Fruit fly (Drosophila melanogaster) whole organism, embryonic: Measurements from ENCODE around the gene Vps39.

Experiments used
- Atf-2 ChIP-seq: fragments of 200-800 bp; sonication (Bioruptor generic); optimal IDR thresholded peaks from 2 replicates; lab custom pipeline; 2016; ENCODE audit warnings: missing biosample characterization, missing genetic modification characterization
- Atf6 ChIP-seq: fragments of 200-800 bp; sonication (Bioruptor generic); IDR thresholded peaks from 2 replicates; pipeline ENCODE4 v1.3.6; 2022; ENCODE audit warnings: missing biosample characterization, missing genetic modification characterization
- Bgb ChIP-seq: fragments of 200-800 bp; sonication (Bioruptor generic); IDR thresholded peaks from 2 replicates; pipeline ENCODE4 v1.3.6; 2022; ENCODE audit warnings: missing biosample characterization, missing genetic modification characterization; ENCODE audit not compliant: partially characterized antibody
- CG10209 ChIP-seq: fragments of 200-800 bp; sonication (Bioruptor generic); optimal IDR thresholded peaks from 3 replicates; lab custom pipeline; 2017; ENCODE audit warnings: missing biosample characterization, mild to moderate bottlenecking, missing genetic modification characterization, missing genetic modification reagents
- CG12659 ChIP-seq: fragments of 200-800 bp; sonication (Bioruptor generic); optimal IDR thresholded peaks from 3 replicates; lab custom pipeline; 2017; ENCODE audit warnings: mild to moderate bottlenecking, missing biosample characterization, missing genetic modification reagents, missing genetic modification characterization
- CG14667 ChIP-seq: fragments of 200-800 bp; sonication (Bioruptor generic); IDR thresholded peaks from 2 replicates; pipeline ENCODE4 v1.3.6; 2022; ENCODE audit warnings: missing biosample characterization, missing genetic modification characterization
- CG15269 ChIP-seq: fragments of 200-800 bp; sonication (Bioruptor generic); optimal IDR thresholded peaks from 2 replicates; lab custom pipeline; 2018; ENCODE audit warnings: missing biosample characterization, mild to moderate bottlenecking, missing genetic modification characterization, moderate library complexity
- CG1603 ChIP-seq: fragments of 200-800 bp; sonication (Bioruptor generic); optimal IDR thresholded peaks from 2 replicates; lab custom pipeline; 2019; ENCODE audit warnings: missing biosample characterization, mild to moderate bottlenecking, missing genetic modification characterization, moderate library complexity
- CG17328 ChIP-seq: fragments of 200-800 bp; sonication (Bioruptor generic); IDR thresholded peaks from 2 replicates; pipeline ENCODE4 v1.3.6; 2022; ENCODE audit warnings: missing biosample characterization, missing genetic modification characterization
- CG18262 ChIP-seq: fragments of 200-800 bp; optimal IDR thresholded peaks from 3 replicates; lab custom pipeline; 2019; ENCODE audit warnings: missing biosample characterization, mild to moderate bottlenecking, missing genetic modification characterization, moderate library complexity
- CG2120 ChIP-seq: fragments of 200-800 bp; sonication (Bioruptor generic); optimal IDR thresholded peaks from 3 replicates; lab custom pipeline; 2016; ENCODE audit warnings: missing biosample characterization, missing genetic modification characterization
- CG2129 ChIP-seq: fragments of 200-800 bp; sonication (Bioruptor generic); IDR thresholded peaks from 2 replicates; pipeline ENCODE4 v1.3.6; 2022; ENCODE audit warnings: missing biosample characterization, missing genetic modification characterization; ENCODE audit not compliant: partially characterized antibody
- CG2678 ChIP-seq: fragments of 200-800 bp; sonication (Bioruptor generic); optimal IDR thresholded peaks from 3 replicates; lab custom pipeline; 2019; ENCODE audit warnings: missing biosample characterization, mild to moderate bottlenecking, missing genetic modification characterization, moderate library complexity
- CG2875 ChIP-seq: fragments of 200-800 bp; sonication (Bioruptor generic); optimal IDR thresholded peaks from 2 replicates; lab custom pipeline; 2017; ENCODE audit warnings: missing biosample characterization, mild to moderate bottlenecking, missing genetic modification characterization, missing genetic modification reagents
- CG31224 ChIP-seq: fragments of 200-800 bp; sonication (Bioruptor generic); IDR thresholded peaks from 2 replicates; pipeline ENCODE4 v1.3.6; 2022; ENCODE audit warnings: missing biosample characterization, missing genetic modification characterization
- CG3847 ChIP-seq: fragments of 200-800 bp; sonication (Bioruptor generic); IDR thresholded peaks from 2 replicates; pipeline ENCODE4 v1.3.6; 2022; ENCODE audit warnings: missing biosample characterization, missing genetic modification characterization
- CG4617 ChIP-seq: fragments of 200-800 bp; sonication (Bioruptor generic); optimal IDR thresholded peaks from 3 replicates; lab custom pipeline; 2016; ENCODE audit warnings: missing biosample characterization, missing genetic modification characterization, borderline replicate concordance
- CG6175 ChIP-seq: fragments of 200-800 bp; sonication (Bioruptor generic); IDR thresholded peaks from 3 replicates; pipeline ENCODE4 v1.3.6; 2022; ENCODE audit warnings: missing biosample characterization, missing genetic modification characterization
- CG6765 ChIP-seq: fragments of 200-800 bp; sonication (Bioruptor generic); optimal IDR thresholded peaks from 3 replicates; lab custom pipeline; 2017; ENCODE audit warnings: missing biosample characterization, mild to moderate bottlenecking, missing genetic modification characterization
- CG7745 ChIP-seq: fragments of 200-800 bp; sonication (Bioruptor generic); optimal IDR thresholded peaks from 2 replicates; lab custom pipeline; 2018; ENCODE audit warnings: missing biosample characterization, mild to moderate bottlenecking, missing genetic modification characterization, moderate library complexity
- CG8944 ChIP-seq: fragments of 200-800 bp; sonication (Bioruptor generic); optimal IDR thresholded peaks from 3 replicates; lab custom pipeline; 2016; ENCODE audit warnings: missing biosample characterization, missing genetic modification characterization
- CG9727 ChIP-seq: fragments of 200-800 bp; sonication (Bioruptor generic); optimal IDR thresholded peaks from 3 replicates; lab custom pipeline; 2017; ENCODE audit warnings: missing biosample characterization, mild to moderate bottlenecking, missing genetic modification characterization
- CG9932 ChIP-seq: fragments of 200-800 bp; sonication (Bioruptor generic); IDR thresholded peaks from 2 replicates; pipeline ENCODE4 v1.3.6; 2022; ENCODE audit warnings: missing biosample characterization, missing genetic modification characterization
- CTCF ChIP-seq: fragments of 200-800 bp; sonication (Bioruptor generic); optimal IDR thresholded peaks from 2 replicates; lab custom pipeline; 2017; ENCODE audit warnings: missing biosample characterization, mild to moderate bottlenecking, missing genetic modification characterization, moderate library complexity
- CkIIα-i1 ChIP-seq: fragments of 200-800 bp; sonication (Bioruptor generic); IDR thresholded peaks from 2 replicates; pipeline ENCODE4 v1.3.6; 2022; ENCODE audit warnings: missing biosample characterization, missing genetic modification characterization
- D19A ChIP-seq: fragments of 200-800 bp; optimal IDR thresholded peaks from 3 replicates; lab custom pipeline; 2019; ENCODE audit warnings: missing biosample characterization, mild to moderate bottlenecking, missing genetic modification characterization, moderate library complexity
- Dad ChIP-seq: fragments of 200-800 bp; sonication (Bioruptor generic); optimal IDR thresholded peaks from 3 replicates; lab custom pipeline; 2016; ENCODE audit warnings: missing biosample characterization, missing genetic modification characterization
- Fer2 ChIP-seq: fragments of 200-800 bp; sonication (Bioruptor generic); optimal IDR thresholded peaks from 2 replicates; lab custom pipeline; 2018; ENCODE audit warnings: missing biosample characterization, mild to moderate bottlenecking, missing genetic modification characterization, moderate library complexity
- Fer3 ChIP-seq: fragments of 200-800 bp; sonication (Bioruptor generic); optimal IDR thresholded peaks from 2 replicates; lab custom pipeline; 2018; ENCODE audit warnings: missing biosample characterization, mild to moderate bottlenecking, missing genetic modification characterization, moderate library complexity
- Max ChIP-seq: fragments of 200-800 bp; sonication (Bioruptor generic); optimal IDR thresholded peaks from 2 replicates; lab custom pipeline; 2016; ENCODE audit warnings: missing biosample characterization, mild to moderate bottlenecking, missing genetic modification characterization
- Oaz ChIP-seq: fragments of 200-800 bp; sonication (Bioruptor generic); IDR thresholded peaks from 2 replicates; pipeline ENCODE4 v1.3.6; 2022; ENCODE audit warnings: missing biosample characterization, missing genetic modification characterization
- PHDP ChIP-seq: fragments of 200-800 bp; sonication (Bioruptor generic); optimal IDR thresholded peaks from 3 replicates; lab custom pipeline; 2018; ENCODE audit warnings: missing biosample characterization, mild to moderate bottlenecking, missing genetic modification characterization, moderate library complexity
- Tbp ChIP-seq: fragments of >200 bp; optimal IDR thresholded peaks from 2 replicates; lab custom pipeline; 2018; ENCODE audit warnings: missing biosample characterization, missing genetic modification characterization
- ab ChIP-seq: fragments of 200-800 bp; sonication (Bioruptor generic); optimal IDR thresholded peaks from 2 replicates; lab custom pipeline; 2016; ENCODE audit warnings: missing biosample characterization, missing genetic modification characterization
- abd-A ChIP-seq: fragments of 200-800 bp; sonication (Bioruptor generic); optimal IDR thresholded peaks from 3 replicates; lab custom pipeline; 2019; ENCODE audit warnings: missing biosample characterization, mild to moderate bottlenecking, missing genetic modification characterization, moderate library complexity
- chm ChIP-seq: fragments of 200-800 bp; sonication (Bioruptor generic); IDR thresholded peaks from 2 replicates; pipeline ENCODE4 v1.3.6; 2022; ENCODE audit warnings: missing biosample characterization, missing genetic modification characterization
- da ChIP-seq: fragments of 200-800 bp; sonication (Bioruptor generic); optimal IDR thresholded peaks from 2 replicates; lab custom pipeline; 2016; ENCODE audit warnings: missing biosample characterization, missing genetic modification characterization
- ems ChIP-seq: fragments of 200-800 bp; sonication (Bioruptor generic); optimal IDR thresholded peaks from 3 replicates; lab custom pipeline; 2016; ENCODE audit warnings: missing biosample characterization, missing genetic modification characterization
- eve ChIP-seq, 2 experiments: fragments of >200 bp; optimal IDR thresholded peaks; 2 replicates each; lab custom pipeline; 2017; ENCODE audit warnings: missing biosample characterization in 2 of 2, missing genetic modification characterization in 2 of 2
- eyg ChIP-seq: fragments of 200-800 bp; sonication (Bioruptor generic); optimal IDR thresholded peaks from 3 replicates; lab custom pipeline; 2016; ENCODE audit warnings: missing biosample characterization, missing genetic modification characterization
- fd3F ChIP-seq: fragments of 200-800 bp; sonication (Bioruptor generic); optimal IDR thresholded peaks from 2 replicates; lab custom pipeline; 2018; ENCODE audit warnings: missing biosample characterization, mild to moderate bottlenecking, missing genetic modification characterization, moderate library complexity
- gce ChIP-seq: fragments of 200-800 bp; sonication (Bioruptor generic); IDR thresholded peaks from 3 replicates; pipeline ENCODE4 v1.3.6; 2022; ENCODE audit warnings: missing biosample characterization, missing genetic modification characterization
- gro ChIP-seq: fragments of 200-800 bp; sonication (Bioruptor generic); optimal IDR thresholded peaks from 2 replicates; lab custom pipeline; 2016; ENCODE audit warnings: missing biosample characterization, missing genetic modification characterization
- lilli ChIP-seq: fragments of 200-800 bp; sonication (Bioruptor generic); optimal IDR thresholded peaks from 3 replicates; lab custom pipeline; 2016; ENCODE audit warnings: missing biosample characterization, missing genetic modification characterization
- luna ChIP-seq: fragments of 200-800 bp; sonication (Bioruptor generic); optimal IDR thresholded peaks from 2 replicates; lab custom pipeline; 2016; ENCODE audit warnings: missing biosample characterization, missing genetic modification characterization
- pum ChIP-seq: fragments of 200-800 bp; sonication (Bioruptor generic); optimal IDR thresholded peaks from 2 replicates; lab custom pipeline; 2016; ENCODE audit warnings: missing biosample characterization, missing genetic modification characterization
- seq ChIP-seq: fragments of 200-800 bp; sonication (Bioruptor generic); IDR thresholded peaks from 2 replicates; pipeline ENCODE4 v1.3.6; 2022; ENCODE audit warnings: missing biosample characterization, missing genetic modification characterization
- slbo ChIP-seq: fragments of 200-800 bp; sonication (Bioruptor generic); IDR thresholded peaks from 2 replicates; pipeline ENCODE4 v1.3.6; 2022; ENCODE audit warnings: missing biosample characterization, missing genetic modification characterization
- so ChIP-seq: fragments of 200-800 bp; sonication (Bioruptor generic); IDR thresholded peaks from 3 replicates; pipeline ENCODE4 v1.3.6; 2022; ENCODE audit warnings: missing biosample characterization, missing genetic modification characterization
- trem ChIP-seq: fragments of 200-800 bp; optimal IDR thresholded peaks from 3 replicates; lab custom pipeline; 2019; ENCODE audit warnings: missing biosample characterization, mild to moderate bottlenecking, missing genetic modification characterization, moderate library complexity

Vps39 gene

DNA sequence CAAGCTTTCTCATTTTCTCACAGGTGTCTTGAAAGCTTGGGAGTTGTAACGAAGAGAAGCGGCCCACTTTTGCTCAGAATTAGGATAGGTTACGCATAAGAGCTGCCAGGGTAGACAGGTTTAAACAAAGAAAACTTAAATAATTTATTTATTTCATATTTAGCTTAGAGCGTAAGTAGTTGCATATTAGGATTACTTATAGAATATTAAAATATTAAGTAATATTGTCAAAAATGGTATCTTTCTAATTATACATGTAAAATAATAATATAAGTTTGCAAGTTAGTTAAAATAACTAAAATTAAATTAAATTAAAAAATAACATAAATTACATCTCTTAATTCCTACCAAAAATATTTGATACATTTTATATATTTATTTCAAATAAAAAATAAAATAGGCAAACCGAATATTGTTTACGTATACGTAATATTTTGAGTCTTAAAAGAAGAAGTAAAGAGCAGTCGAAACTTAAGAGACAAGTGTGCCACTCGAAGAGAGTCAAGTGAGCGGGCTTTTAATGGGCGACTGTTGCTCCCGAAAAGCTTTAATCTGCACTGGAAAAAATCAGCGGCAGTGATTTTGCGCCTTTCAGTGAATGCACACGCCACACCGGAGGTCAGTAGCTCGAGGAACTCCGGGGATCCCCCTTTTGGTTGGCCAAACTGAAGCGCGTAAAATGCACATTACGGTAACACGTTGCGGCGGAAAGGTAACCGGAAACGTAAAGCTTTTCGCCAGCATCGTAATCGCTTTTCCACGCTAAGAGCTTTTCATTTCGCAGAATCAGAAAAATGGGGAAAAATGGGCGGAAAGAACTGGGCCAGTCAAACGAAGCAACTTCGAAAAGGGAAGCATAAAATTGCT, 40.8 kb upstream of the Vps39 start (continued):
- TF ChIP-seq CG31224: peak; percentile 41; the same call in 1 of the 2 replicates
- TF ChIP-seq CG3847 (GFP tag; lab: Robert Waterston, UW): no peak
- no peak for TF ChIP-seq CG2129
- no peak for TF ChIP-seq Tbp (GFP tag; lab: Kevin White, UChicago)
- no peak for TF ChIP-seq trem
- TF ChIP-seq CG9932 (GFP tag; lab: Robert Waterston, UW): peak; percentile 40
- TF ChIP-seq CG9727 (GFP tag; lab: Kevin White, UChicago): no peak
- no peak for TF ChIP-seq fd3F (GFP tag; lab: Kevin White, UChicago)
- TF ChIP-seq so (GFP tag; lab: Robert Waterston, UW): 0 out of 3 replicates have a peak, but pooled peaks have one; percentile 53
- no peak for TF ChIP-seq CG6175
- no peak for TF ChIP-seq Fer3 (tag; lab: Kevin White, UChicago)
- peak; percentile 7 for TF ChIP-seq CG15269
- no peak for TF ChIP-seq Bgb
- no peak for TF ChIP-seq da
- TF ChIP-seq Max (GFP tag; lab: Kevin White, UChicago): no peak
- no peak for TF ChIP-seq eyg
- no peak for TF ChIP-seq ab (GFP tag; lab: Kevin White, UChicago)
- peak; percentile 21 for TF ChIP-seq ems (GFP tag; lab: Kevin White, UChicago)
- TF ChIP-seq CG12659 (GFP tag; lab: Kevin White, UChicago): no peak
- TF ChIP-seq gce: 0 out of 3 replicates have a peak, but pooled peaks have one; percentile 26
- peak; percentile 22; the same call in 1 of the 2 replicates for TF ChIP-seq seq
- TF ChIP-seq CTCF (GFP tag; lab: Kevin White, UChicago): peak; percentile 6
- peak; percentile 46 for TF ChIP-seq CG2678
- TF ChIP-seq Fer2 (tag; lab: Kevin White, UChicago): no peak
- TF ChIP-seq CG1603 (tag; lab: Kevin White, UChicago): peak; percentile 28
- no peak for TF ChIP-seq CG6765 (GFP tag; lab: Kevin White, UChicago)
- no peak for TF ChIP-seq Atf-2 (GFP tag; lab: Kevin White, UChicago)
- peak; percentile 24 for TF ChIP-seq CG18262 (tag; lab: Kevin White, UChicago)
- no peak for TF ChIP-seq CG2875
- no peak for TF ChIP-seq CG10209 (GFP tag; lab: Kevin White, UChicago)
- peak; percentile 28 for TF ChIP-seq PHDP (tag; lab: Kevin White, UChicago)
- no peak for TF ChIP-seq CkIIα-i1
- TF ChIP-seq D19A (tag; lab: Kevin White, UChicago): peak; percentile 28
- TF ChIP-seq CG7745 (tag; lab: Kevin White, UChicago): no peak
- peak; percentile 45; the same call in 1 of the 2 replicates for TF ChIP-seq CG17328 (GFP tag; lab: Robert Waterston, UW)
- TF ChIP-seq pum (GFP tag; lab: Kevin White, UChicago): peak; percentile 6
- TF ChIP-seq Oaz (GFP tag; lab: Robert Waterston, UW): no peak
- no peak for TF ChIP-seq chm (GFP tag; lab: Robert Waterston, UW)
- no peak for TF ChIP-seq eve (GFP tag; optimal IDR thresholded peaks at IDR 0.05; lab: Kevin White, UChicago)
- TF ChIP-seq CG4617 (GFP tag; lab: Kevin White, UChicago): no peak
- no peak for TF ChIP-seq gro (GFP tag; lab: Kevin White, UChicago)
- TF ChIP-seq slbo (GFP tag; lab: Robert Waterston, UW): peak; percentile 54; the same call in 1 of the 2 replicates
- TF ChIP-seq Atf6 (GFP tag; lab: Robert Waterston, UW): peak; percentile 46; the same call in 1 of the 2 replicates
- 0 out of 2 replicates have a peak, but pooled peaks have one; percentile 19 for TF ChIP-seq CG14667
- TF ChIP-seq CG8944 (GFP tag; lab: Kevin White, UChicago): peak; percentile 23
- TF ChIP-seq Dad (GFP tag; lab: Kevin White, UChicago): no peak
- TF ChIP-seq lilli (GFP tag; lab: Kevin White, UChicago): peak; percentile 36
- TF ChIP-seq abd-A: peak; percentile 96
- TF ChIP-seq CG2120 (GFP tag; lab: Kevin White, UChicago): peak; percentile 55
- TF ChIP-seq luna: no peak
